Worm (Caenorhabditis elegans): ENCODE data around the gene srlf-17.

The srlf-17 gene

ce11 chrIV:11149454-11150163 lies 47.1 kb upstream of the srlf-17 start, which contains the start of the genes F01G4.6 and pfd-1 (continued):
- TF ChIP-seq sea-2 (GFP tag; IDR thresholded peaks at IDR 0.05) (no peak), rcor-1 (GFP tag; IDR thresholded peaks at IDR 0.05) (peak; percentile 78; the same call in 1 of the 2 replicates), F39B2.1 (GFP tag; IDR thresholded peaks at IDR 0.05) (no peak), F55B11.4 (tag; optimal IDR thresholded peaks at IDR 0.05; ENCODE audit: borderline replicate concordance, insufficient read depth) (no peak), let-526 (GFP tag; IDR thresholded peaks at IDR 0.05) (no peak), fkh-3 (tag; optimal IDR thresholded peaks at IDR 0.05) (no peak), ceh-58 (GFP tag; IDR thresholded peaks at IDR 0.05) (no peak), somi-1 (GFP tag; optimal IDR thresholded peaks at IDR 0.05) (peak; percentile 1), madf-6 (GFP tag; IDR thresholded peaks at IDR 0.05) (peak; percentile 85), mcd-1 (GFP tag; IDR thresholded peaks at IDR 0.05) (peak; percentile 85), ceh-40 (GFP tag; IDR thresholded peaks at IDR 0.05) (no peak), snpc-3.4 (tag; optimal IDR thresholded peaks at IDR 0.05) (peak; percentile 57), F57A8.1 (GFP tag; optimal IDR thresholded peaks at IDR 0.05) (no peak), attf-5 (GFP tag; optimal IDR thresholded peaks at IDR 0.05) (peak; percentile 59), B0261.1 (tag; optimal IDR thresholded peaks at IDR 0.05) (no peak), nfyb-1 (GFP tag; IDR thresholded peaks at IDR 0.05) (peak; percentile 95), dpl-1 (GFP tag; optimal IDR thresholded peaks at IDR 0.05) (peak; percentile 43), Y67H2A.10 (GFP tag; conservative IDR thresholded peaks at IDR 0.05) (peak; percentile 41; the same call in 1 of the 2 replicates), snpc-1.3 (tag; optimal IDR thresholded peaks at IDR 0.05; ENCODE audit: insufficient read depth) (peak; percentile 22), sdz-38 (tag; optimal IDR thresholded peaks at IDR 0.05) (no peak), C06A6.2 (GFP tag; conservative IDR thresholded peaks at IDR 0.05) (peak; percentile 87), egl-44 (GFP tag; IDR thresholded peaks at IDR 0.05) (no peak), Y53G8AR.9 (GFP tag; conservative IDR thresholded peaks at IDR 0.05) (peak; percentile 85), pbrm-1 (GFP tag; IDR thresholded peaks at IDR 0.05) (peak; percentile 79), nhr-120 (GFP tag; IDR thresholded peaks at IDR 0.05) (no peak)

DNA sequence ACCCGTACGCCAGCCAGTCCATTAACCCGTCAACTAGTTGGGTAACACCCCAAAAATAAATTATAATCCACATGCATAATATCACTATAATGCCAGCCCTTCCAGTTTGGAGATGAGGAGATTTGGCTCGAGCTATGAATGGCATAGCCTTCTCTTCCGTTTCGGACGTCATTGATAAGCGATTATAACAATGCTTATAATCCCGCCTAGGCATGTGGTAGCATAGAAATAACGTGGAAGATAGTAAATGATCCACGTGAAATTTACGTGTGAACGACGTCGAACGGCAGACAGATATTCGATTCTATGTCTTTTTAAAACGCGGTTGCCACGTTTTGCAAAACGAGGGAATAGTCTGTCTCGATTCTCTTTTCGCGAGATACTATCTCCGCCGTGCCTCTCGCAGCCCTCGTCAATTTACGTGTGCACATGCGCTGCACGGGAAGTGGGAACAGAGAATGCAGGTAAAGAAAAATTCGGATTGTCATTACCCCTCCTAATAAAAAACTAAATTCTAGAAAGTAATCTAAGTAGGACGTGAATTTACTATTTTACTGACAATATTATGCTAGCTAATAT lies 46.4 kb upstream of the srlf-17 start:
- TF ChIP-seq ceh-79 (tag; optimal IDR thresholded peaks at IDR 0.05) (no peak), zim-3 (tag; optimal IDR thresholded peaks at IDR 0.05) (no peak), F49E8.2 (tag; optimal IDR thresholded peaks at IDR 0.05; ENCODE audit: insufficient read depth) (no peak), F39B2.1 (GFP tag; IDR thresholded peaks at IDR 0.05) (no peak), sea-2 (GFP tag; IDR thresholded peaks at IDR 0.05) (no peak), ztf-3 (GFP tag; optimal IDR thresholded peaks at IDR 0.05) (peak; percentile 18), chd-7 (tag; optimal IDR thresholded peaks at IDR 0.05) (peak; percentile 58), attf-5 (GFP tag; optimal IDR thresholded peaks at IDR 0.05) (peak; percentile 47), tbp1 (GFP tag; optimal IDR thresholded peaks at IDR 0.05) (peak; percentile 11), Y56A3A.18 (GFP tag; IDR thresholded peaks at IDR 0.05) (no peak), egl-44 (GFP tag; IDR thresholded peaks at IDR 0.05) (no peak), nfya-1 (tag; optimal IDR thresholded peaks at IDR 0.05; ENCODE audit: borderline replicate concordance, insufficient read depth) (no peak), let-607 (tag; optimal IDR thresholded peaks at IDR 0.05) (peak in 1 of 2 experiments; percentile 46), fkh-3 (tag; optimal IDR thresholded peaks at IDR 0.05) (no peak), K12H6.12 (tag; optimal IDR thresholded peaks at IDR 0.05) (no peak), F10E7.11 (tag; optimal IDR thresholded peaks at IDR 0.05) (no peak), cebp-1 (GFP tag; IDR thresholded peaks at IDR 0.05) (no peak), cebp-1 (tag; optimal IDR thresholded peaks at IDR 0.05) (peak; percentile 15), pbrm-1 (GFP tag; IDR thresholded peaks at IDR 0.05) (0 out of 2 replicates have a peak, but pooled peaks have one; percentile 46), hmg-1.2 (GFP tag; IDR thresholded peaks at IDR 0.05) (peak; percentile 35; the same call in 1 of the 2 replicates), lsy-27 (tag; optimal IDR thresholded peaks at IDR 0.05; ENCODE audit: borderline replicate concordance, insufficient read depth) (no peak), B0261.1 (tag; optimal IDR thresholded peaks at IDR 0.05) (no peak), nfyb-1 (GFP tag; IDR thresholded peaks at IDR 0.05) (peak; percentile 74; the same call in 1 of the 2 replicates), snpc-3.4 (tag; optimal IDR thresholded peaks at IDR 0.05) (no peak), repo-1 (tag; optimal IDR thresholded peaks at IDR 0.05) (no peak), madf-10 (tag; optimal IDR thresholded peaks at IDR 0.05) (no peak), die-1 (tag; optimal IDR thresholded peaks at IDR 0.05) (peak; percentile 30), mel-28 (tag; optimal IDR thresholded peaks at IDR 0.05; ENCODE audit: borderline replicate concordance) (no peak)
